Fruit fly (Drosophila melanogaster) whole organism, adult: Measurements from ENCODE around the gene CG11537.

Source experiments
- CG11617 ChIP-seq: fragments of 200-800 bp; sonication (Bioruptor generic); optimal IDR thresholded peaks from 2 replicates; lab custom pipeline; 2017; ENCODE audit warnings: mild to moderate bottlenecking, missing biosample characterization, missing genetic modification reagents, missing genetic modification characterization
- CG12768 ChIP-seq: fragments of 200-800 bp; sonication (Bioruptor generic); optimal IDR thresholded peaks from 2 replicates; lab custom pipeline; 2017; ENCODE audit warnings: missing biosample characterization, missing genetic modification characterization, mild to moderate bottlenecking, moderate library complexity, missing genetic modification reagents
- CG14711 ChIP-seq: fragments of 200-800 bp; sonication (Bioruptor generic); optimal IDR thresholded peaks from 2 replicates; lab custom pipeline; 2018; ENCODE audit warnings: missing biosample characterization, mild to moderate bottlenecking, missing genetic modification characterization, moderate library complexity
- CG5204 ChIP-seq: fragments of 200-800 bp; sonication (Bioruptor generic); optimal IDR thresholded peaks from 2 replicates; lab custom pipeline; 2016; ENCODE audit warnings: missing biosample characterization, missing genetic modification characterization
- CG7101 ChIP-seq: fragments of 200-800 bp; sonication (Bioruptor generic); optimal IDR thresholded peaks from 2 replicates; lab custom pipeline; 2018; ENCODE audit warnings: missing biosample characterization, mild to moderate bottlenecking, missing genetic modification characterization, moderate library complexity
- Clk ChIP-seq: fragments of 200-800 bp; sonication (Bioruptor generic); optimal IDR thresholded peaks from 2 replicates; lab custom pipeline; 2017; ENCODE audit warnings: missing biosample characterization, missing genetic modification characterization
- Crg-1 ChIP-seq: fragments of 200-800 bp; sonication (Bioruptor generic); optimal IDR thresholded peaks from 2 replicates; lab custom pipeline; 2016; ENCODE audit warnings: missing biosample characterization, missing genetic modification characterization
- cnc ChIP-seq, 2 experiments: fragments of >200 bp; optimal IDR thresholded peaks; 2 replicates each; lab custom pipeline; 2017
- kay ChIP-seq: fragments of 200-800 bp; sonication (Bioruptor generic); peaks from one replicate; lab custom pipeline; 2016; ENCODE audit warnings: missing biosample characterization, missing genetic modification characterization, borderline replicate concordance
- tj ChIP-seq: fragments of 200-800 bp; sonication (Bioruptor generic); optimal IDR thresholded peaks from 3 replicates; lab custom pipeline; 2017; ENCODE audit warnings: missing biosample characterization, mild to moderate bottlenecking, missing genetic modification characterization, moderate library complexity

DNA sequence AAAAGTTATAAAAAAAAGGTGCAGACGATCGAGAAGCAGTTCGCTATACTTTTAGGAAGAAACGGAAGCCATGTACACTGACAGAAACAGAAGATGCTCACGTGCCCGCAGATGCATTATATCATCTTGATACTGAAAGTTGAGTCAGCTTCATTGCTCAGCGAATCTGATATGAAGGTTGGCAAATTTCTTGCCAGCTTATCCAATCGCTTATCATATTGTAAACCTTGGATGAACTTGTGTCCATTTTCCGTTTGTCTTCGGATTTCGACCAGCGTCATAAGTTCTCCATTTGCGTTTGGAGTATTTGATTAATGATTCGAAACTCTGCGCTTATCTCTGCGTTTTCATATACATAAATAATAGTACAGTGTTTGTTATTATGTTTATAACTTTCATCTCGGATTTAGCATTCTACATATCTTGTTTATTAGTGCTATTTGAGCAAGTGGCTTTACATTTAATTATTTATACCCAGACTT, 17.6 kb downstream of the CG11537 start:
- no peak for TF ChIP-seq CG7101
- no peak for TF ChIP-seq CG5204 (GFP tag; lab: Kevin White, UChicago)
- no peak for TF ChIP-seq Clk (GFP tag; lab: Kevin White, UChicago)
- TF ChIP-seq CG14711 (tag; lab: Kevin White, UChicago): no peak
- peak; percentile 55 for TF ChIP-seq tj (GFP tag; lab: Kevin White, UChicago)
- TF ChIP-seq CG12768 (GFP tag; lab: Kevin White, UChicago): no peak
- peak; percentile 60 for TF ChIP-seq kay (GFP tag; lab: Kevin White, UChicago)
- TF ChIP-seq Crg-1 (GFP tag; lab: Kevin White, UChicago): no peak
- no peak for TF ChIP-seq cnc (optimal IDR thresholded peaks at IDR 0.05; lab: Kevin White, UChicago)
- TF ChIP-seq CG11617 (GFP tag; lab: Kevin White, UChicago): no peak
